Fruit fly (Drosophila melanogaster): ENCODE measurements around the gene Gale.

- peak; percentile 93 for TF ChIP-seq esn (GFP tag; optimal IDR thresholded peaks at IDR 0.05)
- no peak for TF ChIP-seq fkh (GFP tag; optimal IDR thresholded peaks at IDR 0.05)
- TF ChIP-seq CG32006 (GFP tag; optimal IDR thresholded peaks at IDR 0.05), result peak; percentile 91
- peak; percentile 82 for TF ChIP-seq CG6854 (GFP tag; optimal IDR thresholded peaks at IDR 0.05)
- TF ChIP-seq achi (GFP tag; optimal IDR thresholded peaks at IDR 0.05), result peak; percentile 77
- TF ChIP-seq CG11294 (GFP tag; IDR thresholded peaks at IDR 0.05), result no peak
- TF ChIP-seq CG1621 (tag; optimal IDR thresholded peaks at IDR 0.05), result no peak
Observed at dm6 chr3L:608362-608761, 40.0 kb upstream of the Gale start.

Data from whole organism, prepupa.